Worm (Caenorhabditis elegans) whole organism, young adult: ENCODE measurements around the gene kin-9.

Source experiments
- B0261.1 ChIP-seq: sonication (generic microtip); optimal IDR thresholded peaks from 2 replicates; lab custom pipeline; 2016; ENCODE audit warnings: mild to moderate bottlenecking, missing genetic modification characterization, moderate library complexity, missing compliant biosample characterization
- C06A6.2 ChIP-seq: fragments of 200-800 bp; sonication (Bioruptor generic); conservative IDR thresholded peaks from 2 replicates; pipeline ENCODE4 v1.3.6; 2022; ENCODE audit warnings: missing genetic modification characterization, missing compliant biosample characterization
- F10E7.11 ChIP-seq: sonication (generic microtip); optimal IDR thresholded peaks from 2 replicates; lab custom pipeline; 2017; ENCODE audit warnings: mild to moderate bottlenecking, missing genetic modification characterization, moderate library complexity, missing compliant biosample characterization
- K11D2.4 ChIP-seq: fragments of 200-800 bp; sonication (Bioruptor generic); IDR thresholded peaks from 2 replicates; pipeline ENCODE4 v1.3.6; 2022; ENCODE audit warnings: missing genetic modification reagents, missing genetic modification characterization, missing compliant biosample characterization
- K12H6.12 ChIP-seq: fragments of 200-800 bp; sonication (Bioruptor generic); optimal IDR thresholded peaks from 2 replicates; lab custom pipeline; 2018; ENCODE audit warnings: mild to moderate bottlenecking, missing genetic modification characterization, missing compliant biosample characterization
- Y67H2A.10 ChIP-seq: fragments of 200-800 bp; sonication (Bioruptor generic); conservative IDR thresholded peaks from 2 replicates; pipeline ENCODE4 v1.3.6; 2022; ENCODE audit warnings: missing genetic modification reagents, missing genetic modification characterization, missing compliant biosample characterization
- Y95B8A.8 ChIP-seq: fragments of 200-800 bp; sonication (Bioruptor generic); IDR thresholded peaks from 2 replicates; pipeline ENCODE4 v1.3.6; 2022; ENCODE audit warnings: missing genetic modification reagents, missing genetic modification characterization, missing compliant biosample characterization
- attf-5 ChIP-seq: fragments of 200-800 bp; sonication (Bioruptor generic); optimal IDR thresholded peaks from 2 replicates; lab custom pipeline; 2018; ENCODE audit warnings: mild to moderate bottlenecking, missing genetic modification characterization, missing compliant biosample characterization
- bed-1 ChIP-seq: fragments of 200-800 bp; sonication (Bioruptor generic); IDR thresholded peaks from 2 replicates; pipeline ENCODE4 v1.3.6; 2022; ENCODE audit warnings: missing genetic modification reagents, missing genetic modification characterization, missing compliant biosample characterization
- ceh-40 ChIP-seq: fragments of 200-800 bp; sonication (Bioruptor generic); IDR thresholded peaks from 2 replicates; pipeline ENCODE4 v1.3.6; 2022; ENCODE audit warnings: missing genetic modification characterization, missing compliant biosample characterization
- egrh-3 ChIP-seq: fragments of 200-800 bp; sonication (Bioruptor generic); IDR thresholded peaks from 2 replicates; pipeline ENCODE4 v1.3.6; 2022; ENCODE audit warnings: missing genetic modification reagents, missing genetic modification characterization, missing compliant biosample characterization
- gei-17 ChIP-seq: fragments of 200-800 bp; sonication (Bioruptor generic); optimal IDR thresholded peaks from 2 replicates; lab custom pipeline; 2018; ENCODE audit warnings: mild to moderate bottlenecking, missing genetic modification characterization, missing compliant biosample characterization
- lag-1 ChIP-seq: fragments of 200-800 bp; sonication (Bioruptor generic); IDR thresholded peaks from 2 replicates; pipeline ENCODE4 v1.3.6; 2022; ENCODE audit warnings: missing genetic modification reagents, missing genetic modification characterization, missing compliant biosample characterization
- lin-26 ChIP-seq: fragments of 200-800 bp; sonication (Bioruptor generic); IDR thresholded peaks from 2 replicates; pipeline ENCODE4 v1.3.6; 2022; ENCODE audit warnings: missing genetic modification reagents, missing genetic modification characterization, missing compliant biosample characterization
- lir-1 ChIP-seq: fragments of 200-800 bp; sonication (Bioruptor generic); conservative IDR thresholded peaks from 2 replicates; pipeline ENCODE4 v1.3.6; 2022; ENCODE audit warnings: missing genetic modification reagents, missing genetic modification characterization, missing compliant biosample characterization
- madf-10 ChIP-seq: sonication (generic microtip); optimal IDR thresholded peaks from 2 replicates; lab custom pipeline; 2016; ENCODE audit warnings: mild to moderate bottlenecking, missing genetic modification characterization, missing compliant biosample characterization
- madf-3 ChIP-seq: fragments of 200-800 bp; sonication (Bioruptor generic); IDR thresholded peaks from 2 replicates; pipeline ENCODE4 v1.3.6; 2022; ENCODE audit warnings: missing genetic modification reagents, missing genetic modification characterization, missing compliant biosample characterization
- mcd-1 ChIP-seq: fragments of 200-800 bp; sonication (Bioruptor generic); IDR thresholded peaks from 2 replicates; pipeline ENCODE4 v1.3.6; 2022; ENCODE audit warnings: missing genetic modification reagents, missing genetic modification characterization, missing compliant biosample characterization
- mel-28 ChIP-seq: sonication (generic microtip); optimal IDR thresholded peaks from 2 replicates; lab custom pipeline; 2016; ENCODE audit warnings: borderline replicate concordance, mild to moderate bottlenecking, missing genetic modification characterization, missing compliant biosample characterization
- mes-4 ChIP-seq: sonication (generic microtip); optimal IDR thresholded peaks from 2 replicates; lab custom pipeline; 2016; ENCODE audit warnings: missing genotype, missing genetic modification characterization, missing compliant biosample characterization
- mxl-1 ChIP-seq: sonication (generic microtip); optimal IDR thresholded peaks from 2 replicates; lab custom pipeline; 2016; ENCODE audit warnings: missing genetic modification characterization, missing compliant biosample characterization
- nfya-1 ChIP-seq: sonication (generic microtip); optimal IDR thresholded peaks from 2 replicates; lab custom pipeline; 2017; ENCODE audit warnings: antibody characterized with exemption, missing compliant biosample characterization, missing genetic modification characterization, borderline replicate concordance; ENCODE audit not compliant: insufficient read depth
- nfyb-1 ChIP-seq: fragments of 200-800 bp; sonication (Bioruptor generic); IDR thresholded peaks from 2 replicates; pipeline ENCODE4 v1.3.6; 2022; ENCODE audit warnings: missing genetic modification reagents, missing genetic modification characterization, missing compliant biosample characterization
- nhr-179 ChIP-seq: sonication (generic microtip); optimal IDR thresholded peaks from 2 replicates; lab custom pipeline; 2016; ENCODE audit warnings: mild to moderate bottlenecking, missing genetic modification characterization, missing compliant biosample characterization
- nhr-80 ChIP-seq: sonication (generic microtip); optimal IDR thresholded peaks from 2 replicates; lab custom pipeline; 2016; ENCODE audit warnings: missing genetic modification characterization, missing compliant biosample characterization
- pha-4 ChIP-seq: fragments of 150-350 bp; sonication (generic microtip); optimal IDR thresholded peaks from 2 replicates; lab custom pipeline; 2014; ENCODE audit warnings: missing biosample characterization, missing genetic modification reagents, missing genetic modification characterization
- repo-1 ChIP-seq: sonication (generic microtip); optimal IDR thresholded peaks from 2 replicates; lab custom pipeline; 2017; ENCODE audit warnings: mild to moderate bottlenecking, missing genetic modification characterization, missing compliant biosample characterization
- snpc-4 ChIP-seq, 5 experiments: fragments of 150-350 bp in 1 of 5; sonication (generic microtip) in 4 of 5; optimal IDR thresholded peaks; 2 replicates each; lab custom pipeline; 2014 to 2018; ENCODE audit warnings: missing genetic modification characterization in 5 of 5, missing biosample characterization in 3 of 5, antibody characterized with exemption in 2 of 5, mild to moderate bottlenecking in 2 of 5, missing compliant biosample characterization in 2 of 5, missing genotype in 2 of 5, moderate library complexity in 2 of 5, missing genetic modification reagents in 1 of 5
- somi-1 ChIP-seq: fragments of 200-800 bp; sonication (Bioruptor generic); optimal IDR thresholded peaks from 2 replicates; lab custom pipeline; 2018; ENCODE audit warnings: mild to moderate bottlenecking, missing genetic modification characterization, missing compliant biosample characterization
- tbp1 ChIP-seq: fragments of 200-800 bp; sonication (Bioruptor generic); optimal IDR thresholded peaks from 2 replicates; lab custom pipeline; 2018; ENCODE audit warnings: mild to moderate bottlenecking, missing genetic modification characterization, missing compliant biosample characterization
- unc-130 ChIP-seq: sonication (generic microtip); optimal IDR thresholded peaks from 2 replicates; lab custom pipeline; 2016; ENCODE audit warnings: missing genetic modification reagents, missing genetic modification characterization, missing compliant biosample characterization
- zfh-2 ChIP-seq: fragments of 200-800 bp; sonication (Bioruptor generic); conservative IDR thresholded peaks from 2 replicates; pipeline ENCODE4 v1.3.6; 2022; ENCODE audit warnings: missing genetic modification reagents, missing genetic modification characterization, missing compliant biosample characterization
- ztf-25 ChIP-seq: fragments of 200-800 bp; sonication (Bioruptor generic); IDR thresholded peaks from 2 replicates; pipeline ENCODE4 v1.3.6; 2022; ENCODE audit warnings: missing genetic modification reagents, missing genetic modification characterization, missing compliant biosample characterization

The kin-9 gene

ce11 chrX:8477048-8477806 is 44.8 kb downstream of the kin-9 start (continued):
- TF ChIP-seq tbp1 (GFP tag; lab: Kevin White, UChicago) (no peak), somi-1 (peak; percentile 81), nhr-80 (tag; lab: Kevin White, UChicago) (peak; percentile 27), C06A6.2 (peak; percentile 79), mcd-1 (GFP tag; lab: Robert Waterston, UW) (0 out of 2 replicates have a peak, but pooled peaks have one; percentile 18)
- TF ChIP-seq, all 124 proteins: peak for 19

ce11 chrX:8479050-8479449 is 46.6 kb downstream of the kin-9 start:
- TF ChIP-seq K12H6.12 (tag; lab: Kevin White, UChicago) (peak; percentile 2), madf-3 (GFP tag; lab: Robert Waterston, UW) (peak; percentile 66; the same call in 1 of the 2 replicates), F10E7.11 (no peak)

DNA sequence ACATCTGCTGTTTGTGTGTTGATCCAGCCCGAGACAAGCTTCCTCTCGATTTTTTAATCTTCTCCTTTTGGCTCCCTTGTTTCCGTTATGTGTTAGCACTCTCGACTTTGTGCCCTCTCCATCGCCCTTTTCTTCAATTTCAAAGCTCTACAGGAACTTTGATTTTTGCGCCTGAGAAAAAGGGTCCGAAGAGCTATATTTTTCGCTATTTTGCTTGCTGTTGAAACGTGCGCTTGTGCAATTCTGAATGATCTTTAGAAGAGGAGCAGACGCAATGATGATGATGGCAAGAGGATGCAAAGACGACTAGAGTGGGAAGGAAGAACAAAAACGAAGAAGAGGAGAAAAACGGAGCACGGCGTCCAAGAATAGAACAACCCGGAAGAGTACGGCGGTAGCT is 49.3 kb downstream of the kin-9 start:
- TF ChIP-seq mxl-1 (no peak), nhr-179 (tag; lab: Kevin White, UChicago) (no peak), repo-1 (no peak), bed-1 (no peak), nfya-1 (no peak), zfh-2 (GFP tag; lab: Robert Waterston, UW) (no peak), ztf-25 (no peak), attf-5 (no peak)
- TF ChIP-seq, all 124 proteins: peak for 0

DNA sequence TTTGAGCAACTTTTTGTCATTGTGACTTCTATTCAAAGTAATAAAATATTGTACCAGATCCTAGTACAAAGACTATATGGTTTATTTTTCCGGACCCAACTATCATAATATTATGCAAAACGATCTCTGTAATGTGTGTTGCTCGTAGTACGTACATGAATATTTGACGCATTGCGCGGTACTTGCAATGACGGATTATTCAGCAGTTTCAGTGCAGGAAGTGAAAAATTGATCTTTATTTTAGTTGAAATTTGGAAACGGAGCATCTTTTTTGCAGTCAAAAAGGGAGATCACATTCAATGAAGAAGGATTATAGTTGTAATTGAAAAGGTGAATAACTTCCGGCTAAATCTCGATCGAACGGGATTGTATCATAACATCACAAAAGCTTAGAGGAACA is 51.5 kb downstream of the kin-9 start:
- TF ChIP-seq mel-28 (no peak), K11D2.4 (GFP tag; lab: Robert Waterston, UW) (no peak), ceh-40 (GFP tag; lab: Robert Waterston, UW) (no peak), Y67H2A.10 (GFP tag; lab: Robert Waterston, UW) (no peak), lag-1 (GFP tag; lab: Robert Waterston, UW) (no peak), gei-17 (GFP tag; lab: Kevin White, UChicago) (no peak), egrh-3 (GFP tag; lab: Robert Waterston, UW) (no peak), snpc-4 (GFP tag; optimal IDR thresholded peaks at IDR 0.05; lab: Kevin White, UChicago) (no peak), snpc-4 (tag; optimal IDR thresholded peaks at IDR 0.05; lab: Kevin White, UChicago) (no peak), somi-1 (no peak), mes-4 (tag; lab: Kevin White, UChicago) (no peak), nfyb-1 (no peak), lin-26 (GFP tag; lab: Robert Waterston, UW) (no peak), B0261.1 (tag; lab: Kevin White, UChicago) (no peak), K12H6.12 (tag; lab: Kevin White, UChicago) (no peak), pha-4 (tag; lab: Kevin White, UChicago) (no peak), lir-1 (GFP tag; lab: Robert Waterston, UW) (no peak), madf-3 (GFP tag; lab: Robert Waterston, UW) (no peak), madf-10 (no peak), Y95B8A.8 (GFP tag; lab: Robert Waterston, UW) (no peak), unc-130 (no peak)
